Fruit fly (Drosophila melanogaster) whole organism, embryonic: ENCODE data around the gene fend.
A peak's percentile ranks its signal among the peaks of the same experiment; 100 is the strongest.

Experiments used
- Abd-B ChIP-seq: fragments of 200-800 bp; sonication (Bioruptor generic); optimal IDR thresholded peaks from 2 replicates; lab custom pipeline; 2018; ENCODE audit warnings: missing biosample characterization, mild to moderate bottlenecking, missing genetic modification characterization, moderate library complexity
- CG10274 ChIP-seq: fragments of 200-800 bp; sonication (Bioruptor generic); optimal IDR thresholded peaks from 3 replicates; lab custom pipeline; 2017; ENCODE audit warnings: missing biosample characterization, mild to moderate bottlenecking, missing genetic modification characterization
- CG11085 ChIP-seq: fragments of 200-800 bp; sonication (Bioruptor generic); IDR thresholded peaks from 2 replicates; pipeline ENCODE4 v1.3.6; 2022; ENCODE audit warnings: missing biosample characterization, missing genetic modification characterization
- CG11456 ChIP-seq: fragments of 200-800 bp; sonication (Bioruptor generic); IDR thresholded peaks from 3 replicates; pipeline ENCODE4 v1.3.6; 2022; ENCODE audit warnings: missing biosample characterization, missing genetic modification characterization
- CG11504 ChIP-seq: fragments of 200-800 bp; sonication (Bioruptor generic); optimal IDR thresholded peaks from 3 replicates; lab custom pipeline; 2019; ENCODE audit warnings: missing biosample characterization, mild to moderate bottlenecking, missing genetic modification characterization, moderate library complexity
- CG12104 ChIP-seq: fragments of 200-800 bp; sonication (Bioruptor generic); optimal IDR thresholded peaks from 3 replicates; lab custom pipeline; 2016; ENCODE audit warnings: missing biosample characterization, missing genetic modification characterization
- CG13624 ChIP-seq: fragments of 200-800 bp; sonication (Bioruptor generic); optimal IDR thresholded peaks from 2 replicates; lab custom pipeline; 2016; ENCODE audit warnings: missing biosample characterization, missing genetic modification characterization
- CG15011 ChIP-seq: fragments of 200-800 bp; sonication (Bioruptor generic); optimal IDR thresholded peaks from 3 replicates; lab custom pipeline; 2018; ENCODE audit warnings: missing biosample characterization, mild to moderate bottlenecking, missing genetic modification characterization
- CG15696 ChIP-seq: fragments of 200-800 bp; sonication (Bioruptor generic); optimal IDR thresholded peaks from 2 replicates; lab custom pipeline; 2019; ENCODE audit warnings: missing biosample characterization, mild to moderate bottlenecking, missing genetic modification characterization, moderate library complexity
- CG16779 ChIP-seq: fragments of 200-800 bp; sonication (Bioruptor generic); IDR thresholded peaks from 2 replicates; pipeline ENCODE4 v1.3.6; 2022; ENCODE audit warnings: missing biosample characterization, missing genetic modification characterization
- CG17912 ChIP-seq: fragments of 200-800 bp; sonication (Bioruptor generic); optimal IDR thresholded peaks from 2 replicates; lab custom pipeline; 2018; ENCODE audit warnings: missing biosample characterization, mild to moderate bottlenecking, missing genetic modification characterization
- CG18764 ChIP-seq: fragments of 200-800 bp; sonication (Bioruptor generic); optimal IDR thresholded peaks from 3 replicates; lab custom pipeline; 2016; ENCODE audit warnings: missing biosample characterization, missing genetic modification characterization
- CG2889 ChIP-seq: fragments of 200-800 bp; sonication (Bioruptor generic); IDR thresholded peaks from 3 replicates; pipeline ENCODE4 v1.3.6; 2022; ENCODE audit warnings: missing biosample characterization, missing genetic modification characterization
- CG31365 ChIP-seq: fragments of 200-800 bp; sonication (Bioruptor generic); optimal IDR thresholded peaks from 2 replicates; lab custom pipeline; 2018; ENCODE audit warnings: missing biosample characterization, mild to moderate bottlenecking, missing genetic modification characterization
- CG32772 ChIP-seq: fragments of 200-800 bp; sonication (Bioruptor generic); IDR thresholded peaks from 2 replicates; pipeline ENCODE4 v1.3.6; 2022; ENCODE audit warnings: missing biosample characterization, missing genetic modification characterization
- CG3838 ChIP-seq: fragments of 200-800 bp; sonication (Bioruptor generic); optimal IDR thresholded peaks from 3 replicates; lab custom pipeline; 2016; ENCODE audit warnings: missing biosample characterization, missing genetic modification characterization
- CG6254 ChIP-seq: fragments of 200-800 bp; sonication (Bioruptor generic); optimal IDR thresholded peaks from 3 replicates; lab custom pipeline; 2017; ENCODE audit warnings: mild to moderate bottlenecking, missing biosample characterization, missing genetic modification reagents, missing genetic modification characterization
- CG8478 ChIP-seq: fragments of >200 bp; optimal IDR thresholded peaks from 2 replicates; lab custom pipeline; 2018
- CG9932 ChIP-seq: fragments of 200-800 bp; sonication (Bioruptor generic); IDR thresholded peaks from 2 replicates; pipeline ENCODE4 v1.3.6; 2022; ENCODE audit warnings: missing biosample characterization, missing genetic modification characterization
- CkIIα-i1 ChIP-seq: fragments of 200-800 bp; sonication (Bioruptor generic); IDR thresholded peaks from 2 replicates; pipeline ENCODE4 v1.3.6; 2022; ENCODE audit warnings: missing biosample characterization, missing genetic modification characterization
- Dad ChIP-seq: fragments of 200-800 bp; sonication (Bioruptor generic); optimal IDR thresholded peaks from 3 replicates; lab custom pipeline; 2016; ENCODE audit warnings: missing biosample characterization, missing genetic modification characterization
- Dip3 ChIP-seq: fragments of 200-800 bp; sonication (Bioruptor generic); optimal IDR thresholded peaks from 3 replicates; lab custom pipeline; 2016; ENCODE audit warnings: missing biosample characterization, missing genetic modification characterization
- E2f1 ChIP-seq: fragments of 200-800 bp; sonication (Bioruptor generic); IDR thresholded peaks from 2 replicates; pipeline ENCODE4 v1.3.6; 2022; ENCODE audit warnings: missing biosample characterization, missing genetic modification characterization
- Elba2 ChIP-seq: fragments of 200-800 bp; sonication (Bioruptor generic); optimal IDR thresholded peaks from 3 replicates; lab custom pipeline; 2016; ENCODE audit warnings: missing biosample characterization, missing genetic modification characterization
- Ets65A ChIP-seq: fragments of 200-800 bp; sonication (Bioruptor generic); peaks from one replicate; lab custom pipeline; 2016; ENCODE audit warnings: missing biosample characterization, missing genetic modification characterization
- Ets97D ChIP-seq: fragments of 200-800 bp; sonication (Bioruptor generic); optimal IDR thresholded peaks from 3 replicates; lab custom pipeline; 2016; ENCODE audit warnings: missing biosample characterization, missing genetic modification characterization
- HLH4C ChIP-seq: fragments of 200-800 bp; sonication (Bioruptor generic); IDR thresholded peaks from 3 replicates; pipeline ENCODE4 v1.3.6; 2022; ENCODE audit warnings: missing biosample characterization, missing genetic modification characterization; ENCODE audit not compliant: partially characterized antibody
- Hey ChIP-seq: fragments of 200-800 bp; sonication (Bioruptor generic); optimal IDR thresholded peaks from 3 replicates; lab custom pipeline; 2018; ENCODE audit warnings: missing biosample characterization, mild to moderate bottlenecking, missing genetic modification characterization
- Jarid2 ChIP-seq: fragments of 200-800 bp; sonication (Bioruptor generic); optimal IDR thresholded peaks from 3 replicates; lab custom pipeline; 2017; ENCODE audit warnings: mild to moderate bottlenecking, missing biosample characterization, missing genetic modification reagents, missing genetic modification characterization
- Kr ChIP-seq: fragments of 200-800 bp; sonication (Bioruptor generic); optimal IDR thresholded peaks from 2 replicates; lab custom pipeline; 2017; ENCODE audit warnings: missing biosample characterization, mild to moderate bottlenecking, missing genetic modification characterization
- MESR4 ChIP-seq: fragments of 200-800 bp; sonication (Bioruptor generic); optimal IDR thresholded peaks from 2 replicates; lab custom pipeline; 2018; ENCODE audit warnings: missing biosample characterization, mild to moderate bottlenecking, missing genetic modification characterization, moderate library complexity
- NC2α ChIP-seq: fragments of 200-800 bp; sonication (Bioruptor generic); optimal IDR thresholded peaks from 2 replicates; lab custom pipeline; 2016; ENCODE audit warnings: missing biosample characterization, missing genetic modification characterization
- NK7.1 ChIP-seq: fragments of 200-800 bp; sonication (Bioruptor generic); optimal IDR thresholded peaks from 3 replicates; lab custom pipeline; 2016; ENCODE audit warnings: missing biosample characterization, missing genetic modification characterization
- Nf-YA ChIP-seq: fragments of 200-800 bp; sonication (Bioruptor generic); IDR thresholded peaks from 2 replicates; pipeline ENCODE4 v1.3.6; 2022; ENCODE audit warnings: missing biosample characterization, missing genetic modification characterization
- Ptx1 ChIP-seq: fragments of 200-800 bp; sonication (Bioruptor generic); IDR thresholded peaks from 2 replicates; pipeline ENCODE4 v1.3.6; 2022; ENCODE audit warnings: missing biosample characterization, missing genetic modification characterization
- Sin3A ChIP-seq: fragments of >200 bp; optimal IDR thresholded peaks from 2 replicates; lab custom pipeline; 2018
- Sox102F ChIP-seq: fragments of 200-800 bp; sonication (Bioruptor generic); optimal IDR thresholded peaks from 2 replicates; lab custom pipeline; 2018; ENCODE audit warnings: missing biosample characterization, mild to moderate bottlenecking, missing genetic modification characterization, moderate library complexity
- Spps ChIP-seq: fragments of 200-800 bp; sonication (Bioruptor generic); optimal IDR thresholded peaks from 2 replicates; lab custom pipeline; 2018; ENCODE audit warnings: missing biosample characterization, mild to moderate bottlenecking, missing genetic modification characterization
- Stat92E ChIP-seq, 3 experiments: fragments of >200 bp in 2 of 3; fragments of 200-800 bp in 1 of 3; sonication (Bioruptor generic) in 1 of 3; optimal IDR thresholded peaks; 2 replicates each; lab custom pipeline; 2017 to 2019; ENCODE audit warnings: missing biosample characterization in 3 of 3, missing genetic modification characterization in 3 of 3, mild to moderate bottlenecking in 1 of 3, moderate library complexity in 1 of 3
- bbx ChIP-seq: fragments of 200-800 bp; sonication (Bioruptor generic); IDR thresholded peaks from 2 replicates; pipeline ENCODE4 v1.3.6; 2022; ENCODE audit warnings: missing biosample characterization, missing genetic modification characterization; ENCODE audit not compliant: partially characterized antibody
- bcd ChIP-seq: fragments of 200-800 bp; sonication (Bioruptor generic); optimal IDR thresholded peaks from 2 replicates; lab custom pipeline; 2017; ENCODE audit warnings: missing biosample characterization, mild to moderate bottlenecking, missing genetic modification characterization
- bigmax ChIP-seq: fragments of 200-800 bp; sonication (Bioruptor generic); optimal IDR thresholded peaks from 2 replicates; lab custom pipeline; 2018; ENCODE audit warnings: missing biosample characterization, mild to moderate bottlenecking, missing genetic modification characterization
- ci ChIP-seq: fragments of 200-800 bp; sonication (Bioruptor generic); IDR thresholded peaks from 3 replicates; pipeline ENCODE4 v1.3.6; 2022; ENCODE audit warnings: missing biosample characterization, missing genetic modification characterization
- dmrt99B ChIP-seq: fragments of 200-800 bp; sonication (Bioruptor generic); optimal IDR thresholded peaks from 2 replicates; lab custom pipeline; 2018; ENCODE audit warnings: missing biosample characterization, mild to moderate bottlenecking, missing genetic modification characterization, moderate library complexity
- h ChIP-seq: fragments of >200 bp; optimal IDR thresholded peaks from 2 replicates; lab custom pipeline; 2017
- jigr1 ChIP-seq: fragments of 200-800 bp; sonication (Bioruptor generic); IDR thresholded peaks from 3 replicates; pipeline ENCODE4 v1.3.6; 2022; ENCODE audit warnings: missing biosample characterization, missing genetic modification characterization
- knrl ChIP-seq: fragments of 200-800 bp; sonication (Bioruptor generic); IDR thresholded peaks from 3 replicates; pipeline ENCODE4 v1.3.6; 2022; ENCODE audit warnings: missing biosample characterization, missing genetic modification characterization; ENCODE audit not compliant: partially characterized antibody
- maf-S ChIP-seq: fragments of 200-800 bp; sonication (Bioruptor generic); optimal IDR thresholded peaks from 2 replicates; lab custom pipeline; 2016; ENCODE audit warnings: missing biosample characterization, missing genetic modification characterization
- prd ChIP-seq, 3 experiments: fragments of >200 bp in 2 of 3; fragments of 200-800 bp in 1 of 3; sonication (Bioruptor generic) in 1 of 3; optimal IDR thresholded peaks in 2 of 3; IDR thresholded peaks in 1 of 3; 2 replicates in 2 of 3; 3 replicates in 1 of 3; pipeline versions ENCODE4 v1.3.6 to Lab custom; 2017 to 2022; ENCODE audit warnings: missing biosample characterization in 1 of 3, missing genetic modification characterization in 1 of 3
- psq ChIP-seq: fragments of 200-800 bp; sonication (Bioruptor generic); optimal IDR thresholded peaks from 2 replicates; lab custom pipeline; 2017; ENCODE audit warnings: missing biosample characterization, missing genetic modification characterization
- schlank ChIP-seq: fragments of 200-800 bp; sonication (Bioruptor generic); optimal IDR thresholded peaks from 2 replicates; lab custom pipeline; 2018; ENCODE audit warnings: missing biosample characterization, mild to moderate bottlenecking, missing genetic modification characterization
- sqz ChIP-seq: fragments of 200-800 bp; sonication (Bioruptor generic); optimal IDR thresholded peaks from 3 replicates; lab custom pipeline; 2018; ENCODE audit warnings: missing biosample characterization, mild to moderate bottlenecking, missing genetic modification characterization

Gene fend

dm6 chrX:9141219-9141618 is 6.3 kb upstream of the fend start (continued):
- TF ChIP-seq CkIIα-i1 (GFP tag; lab: Robert Waterston, UW) (no peak), CG10274 (GFP tag; lab: Kevin White, UChicago) (no peak), CG3838 (no peak), CG9932 (GFP tag; lab: Robert Waterston, UW) (peak; percentile 72), Ets65A (GFP tag; lab: Kevin White, UChicago) (peak; percentile 92), Dip3 (GFP tag; lab: Kevin White, UChicago) (peak; percentile 58), schlank (tag; lab: Kevin White, UChicago) (peak; percentile 16), ci (GFP tag; lab: Robert Waterston, UW) (peak; percentile 92), Hey (tag; lab: Kevin White, UChicago) (peak; percentile 22), CG15011 (no peak), knrl (GFP tag; lab: Robert Waterston, UW) (0 out of 3 replicates have a peak, but pooled peaks have one; percentile 23), dmrt99B (no peak), bcd (peak; percentile 53), Sin3A (lab: Kevin White, UChicago) (no peak), CG11085 (GFP tag; lab: Robert Waterston, UW) (peak; percentile 75), prd (optimal IDR thresholded peaks at IDR 0.05; lab: Kevin White, UChicago) (no peak), prd (GFP tag; IDR thresholded peaks at IDR 0.05; lab: Robert Waterston, UW) (peak; percentile 93), E2f1 (GFP tag; lab: Robert Waterston, UW) (peak; percentile 80), Dad (GFP tag; lab: Kevin White, UChicago) (peak; percentile 25), CG15696 (peak; percentile 82), Jarid2 (GFP tag; lab: Kevin White, UChicago) (no peak), Abd-B (GFP tag; lab: Kevin White, UChicago) (peak; percentile 70), CG18764 (peak; percentile 13), Ptx1 (GFP tag; lab: Robert Waterston, UW) (peak; percentile 85), Spps (peak; percentile 31), CG11504 (tag; lab: Kevin White, UChicago) (no peak), Ets97D (GFP tag; lab: Kevin White, UChicago) (peak; percentile 31), CG2889 (GFP tag; lab: Robert Waterston, UW) (peak; percentile 63; the same call in 2 of the 3 replicates), Elba2 (GFP tag; lab: Kevin White, UChicago) (no peak), CG32772 (GFP tag; lab: Robert Waterston, UW) (peak; percentile 78), CG12104 (GFP tag; lab: Kevin White, UChicago) (peak; percentile 34), bigmax (GFP tag; lab: Kevin White, UChicago) (no peak), CG6254 (GFP tag; lab: Kevin White, UChicago) (peak; percentile 40), maf-S (GFP tag; lab: Kevin White, UChicago) (peak; percentile 37), MESR4 (GFP tag; lab: Kevin White, UChicago) (peak; percentile 32), Sox102F (GFP tag; lab: Kevin White, UChicago) (no peak), CG11456 (peak; percentile 82), CG16779 (GFP tag; lab: Robert Waterston, UW) (peak; percentile 52; the same call in 1 of the 2 replicates), NK7.1 (peak; percentile 45), Kr (GFP tag; lab: Kevin White, UChicago) (no peak), HLH4C (GFP tag; lab: Robert Waterston, UW) (no peak), sqz (GFP tag; lab: Kevin White, UChicago) (peak; percentile 7), CG17912 (GFP tag; lab: Kevin White, UChicago) (peak; percentile 22), Stat92E (GFP tag; optimal IDR thresholded peaks at IDR 0.05; lab: Kevin White, UChicago) (no peak), h (lab: Kevin White, UChicago) (no peak), bbx (GFP tag; lab: Robert Waterston, UW) (no peak), Nf-YA (GFP tag; lab: Robert Waterston, UW) (peak; percentile 49), CG13624 (peak; percentile 64), psq (GFP tag; lab: Kevin White, UChicago) (peak; percentile 1), CG8478 (no peak), NC2α (peak; percentile 40), CG31365 (tag; lab: Kevin White, UChicago) (peak; percentile 21), jigr1 (GFP tag; lab: Robert Waterston, UW) (peak; percentile 75; the same call in 2 of the 3 replicates)
